Fruit fly (Drosophila melanogaster) whole organism, embryonic: Measurements from ENCODE around the gene Snr1.

Experiments
- Abd-B ChIP-seq: fragments of 200-800 bp; sonication (Bioruptor generic); optimal IDR thresholded peaks from 2 replicates; lab custom pipeline; 2018; ENCODE audit warnings: missing biosample characterization, mild to moderate bottlenecking, missing genetic modification characterization, moderate library complexity
- Adf1 ChIP-seq: fragments of 200-800 bp; sonication (Bioruptor generic); IDR thresholded peaks from 2 replicates; pipeline ENCODE4 v1.3.6; 2022; ENCODE audit warnings: missing biosample characterization, missing genetic modification characterization
- Blimp-1 ChIP-seq: fragments of 200-800 bp; sonication (Bioruptor generic); optimal IDR thresholded peaks from 3 replicates; lab custom pipeline; 2018; ENCODE audit warnings: missing biosample characterization, missing genetic modification characterization, mild to moderate bottlenecking, moderate library complexity, missing genetic modification reagents
- CG10543 ChIP-seq: fragments of 200-800 bp; sonication (Bioruptor generic); optimal IDR thresholded peaks from 3 replicates; lab custom pipeline; 2017; ENCODE audit warnings: missing biosample characterization, mild to moderate bottlenecking, missing genetic modification characterization, moderate library complexity
- CG10654 ChIP-seq: fragments of 200-800 bp; sonication (Bioruptor generic); optimal IDR thresholded peaks from 2 replicates; lab custom pipeline; 2016; ENCODE audit warnings: missing biosample characterization, missing genetic modification characterization
- CG12219 ChIP-seq: fragments of 200-800 bp; sonication (Bioruptor generic); optimal IDR thresholded peaks from 3 replicates; lab custom pipeline; 2018; ENCODE audit warnings: missing biosample characterization, mild to moderate bottlenecking, missing genetic modification characterization
- CG12391 ChIP-seq: fragments of 200-800 bp; sonication (Bioruptor generic); optimal IDR thresholded peaks from 3 replicates; lab custom pipeline; 2018; ENCODE audit warnings: missing biosample characterization, mild to moderate bottlenecking, missing genetic modification characterization, moderate library complexity
- CG13123 ChIP-seq: fragments of 200-800 bp; sonication (Bioruptor generic); optimal IDR thresholded peaks from 2 replicates; lab custom pipeline; 2016; ENCODE audit warnings: missing biosample characterization, missing genetic modification characterization
- CG13424 ChIP-seq: fragments of 200-800 bp; sonication (Bioruptor generic); optimal IDR thresholded peaks from 2 replicates; lab custom pipeline; 2019; ENCODE audit warnings: missing biosample characterization, mild to moderate bottlenecking, missing genetic modification characterization, moderate library complexity
- CG14667 ChIP-seq: fragments of 200-800 bp; sonication (Bioruptor generic); IDR thresholded peaks from 2 replicates; pipeline ENCODE4 v1.3.6; 2022; ENCODE audit warnings: missing biosample characterization, missing genetic modification characterization
- CG15269 ChIP-seq: fragments of 200-800 bp; sonication (Bioruptor generic); optimal IDR thresholded peaks from 2 replicates; lab custom pipeline; 2018; ENCODE audit warnings: missing biosample characterization, mild to moderate bottlenecking, missing genetic modification characterization, moderate library complexity
- CG17359 ChIP-seq: fragments of 200-800 bp; sonication (Bioruptor generic); optimal IDR thresholded peaks from 3 replicates; lab custom pipeline; 2018; ENCODE audit warnings: missing biosample characterization, mild to moderate bottlenecking, missing genetic modification characterization, moderate library complexity
- CG18619 ChIP-seq: fragments of 200-800 bp; sonication (Bioruptor generic); optimal IDR thresholded peaks from 3 replicates; lab custom pipeline; 2017; ENCODE audit warnings: missing biosample characterization, mild to moderate bottlenecking, missing genetic modification characterization
- CG18764 ChIP-seq: fragments of 200-800 bp; sonication (Bioruptor generic); optimal IDR thresholded peaks from 3 replicates; lab custom pipeline; 2016; ENCODE audit warnings: missing biosample characterization, missing genetic modification characterization
- CG2678 ChIP-seq: fragments of 200-800 bp; sonication (Bioruptor generic); optimal IDR thresholded peaks from 3 replicates; lab custom pipeline; 2019; ENCODE audit warnings: missing biosample characterization, mild to moderate bottlenecking, missing genetic modification characterization, moderate library complexity
- CG2875 ChIP-seq: fragments of 200-800 bp; sonication (Bioruptor generic); optimal IDR thresholded peaks from 2 replicates; lab custom pipeline; 2017; ENCODE audit warnings: missing biosample characterization, mild to moderate bottlenecking, missing genetic modification characterization, missing genetic modification reagents
- CG3065 ChIP-seq: fragments of 200-800 bp; sonication (Bioruptor generic); optimal IDR thresholded peaks from 2 replicates; lab custom pipeline; 2016; ENCODE audit warnings: missing biosample characterization, missing genetic modification characterization
- CG32767 ChIP-seq: fragments of 200-800 bp; sonication (Bioruptor generic); IDR thresholded peaks from 2 replicates; pipeline ENCODE4 v1.3.6; 2022; ENCODE audit warnings: missing biosample characterization, missing genetic modification characterization
- CG3281 ChIP-seq: fragments of 200-800 bp; sonication (Bioruptor generic); optimal IDR thresholded peaks from 3 replicates; lab custom pipeline; 2017; ENCODE audit warnings: missing biosample characterization, mild to moderate bottlenecking, missing genetic modification characterization
- CG34376 ChIP-seq: fragments of 200-800 bp; sonication (Bioruptor generic); optimal IDR thresholded peaks from 2 replicates; lab custom pipeline; 2018; ENCODE audit warnings: missing biosample characterization, mild to moderate bottlenecking, missing genetic modification characterization
- CG3838 ChIP-seq: fragments of 200-800 bp; sonication (Bioruptor generic); optimal IDR thresholded peaks from 3 replicates; lab custom pipeline; 2016; ENCODE audit warnings: missing biosample characterization, missing genetic modification characterization
- CG5245 ChIP-seq: fragments of 200-800 bp; sonication (Bioruptor generic); optimal IDR thresholded peaks from 3 replicates; lab custom pipeline; 2016; ENCODE audit warnings: missing biosample characterization, missing genetic modification characterization
- CG6813 ChIP-seq: fragments of 200-800 bp; sonication (Bioruptor generic); optimal IDR thresholded peaks from 2 replicates; lab custom pipeline; 2017; ENCODE audit warnings: missing biosample characterization, missing genetic modification characterization, mild to moderate bottlenecking, moderate library complexity, missing genetic modification reagents
- CG9797 ChIP-seq: fragments of 200-800 bp; sonication (Bioruptor generic); optimal IDR thresholded peaks from 3 replicates; lab custom pipeline; 2018; ENCODE audit warnings: missing biosample characterization, mild to moderate bottlenecking, missing genetic modification characterization
- CG9932 ChIP-seq: fragments of 200-800 bp; sonication (Bioruptor generic); IDR thresholded peaks from 2 replicates; pipeline ENCODE4 v1.3.6; 2022; ENCODE audit warnings: missing biosample characterization, missing genetic modification characterization
- CoRest ChIP-seq: fragments of 200-800 bp; sonication (Bioruptor generic); optimal IDR thresholded peaks from 3 replicates; lab custom pipeline; 2018; ENCODE audit warnings: missing biosample characterization, mild to moderate bottlenecking, missing genetic modification characterization, moderate library complexity
- D19B ChIP-seq: fragments of 200-800 bp; sonication (Bioruptor generic); optimal IDR thresholded peaks from 2 replicates; lab custom pipeline; 2017; ENCODE audit warnings: missing biosample characterization, mild to moderate bottlenecking, missing genetic modification characterization
- Dad ChIP-seq: fragments of 200-800 bp; sonication (Bioruptor generic); optimal IDR thresholded peaks from 3 replicates; lab custom pipeline; 2016; ENCODE audit warnings: missing biosample characterization, missing genetic modification characterization
- Dfd ChIP-seq, 2 experiments: fragments of >200 bp; optimal IDR thresholded peaks; 2 replicates each; lab custom pipeline; 2017; ENCODE audit warnings: missing biosample characterization in 2 of 2, missing genetic modification characterization in 2 of 2
- Gsc ChIP-seq: fragments of 200-800 bp; sonication (Bioruptor generic); IDR thresholded peaks from 2 replicates; pipeline ENCODE4 v1.3.6; 2022; ENCODE audit warnings: missing biosample characterization, missing genetic modification characterization
- HHEX ChIP-seq: fragments of 200-800 bp; sonication (Bioruptor generic); optimal IDR thresholded peaks from 3 replicates; lab custom pipeline; 2017; ENCODE audit warnings: missing biosample characterization, mild to moderate bottlenecking, missing genetic modification characterization, missing genetic modification reagents
- Lhr ChIP-seq: fragments of 200-800 bp; sonication (Bioruptor generic); optimal IDR thresholded peaks from 3 replicates; lab custom pipeline; 2017; ENCODE audit warnings: mild to moderate bottlenecking, missing biosample characterization, missing genetic modification reagents, missing genetic modification characterization
- NK7.1 ChIP-seq: fragments of 200-800 bp; sonication (Bioruptor generic); optimal IDR thresholded peaks from 3 replicates; lab custom pipeline; 2016; ENCODE audit warnings: missing biosample characterization, missing genetic modification characterization
- Optix ChIP-seq: fragments of 200-800 bp; sonication (Bioruptor generic); IDR thresholded peaks from 3 replicates; pipeline ENCODE4 v1.3.6; 2022; ENCODE audit warnings: missing biosample characterization, missing genetic modification characterization
- Ssrp ChIP-seq: fragments of 200-800 bp; sonication (Bioruptor generic); optimal IDR thresholded peaks from 2 replicates; lab custom pipeline; 2018; ENCODE audit warnings: missing biosample characterization, mild to moderate bottlenecking, missing genetic modification characterization, moderate library complexity
- abd-A ChIP-seq: fragments of 200-800 bp; sonication (Bioruptor generic); optimal IDR thresholded peaks from 3 replicates; lab custom pipeline; 2019; ENCODE audit warnings: missing biosample characterization, mild to moderate bottlenecking, missing genetic modification characterization, moderate library complexity
- ap ChIP-seq: fragments of 200-800 bp; sonication (Bioruptor generic); IDR thresholded peaks from 2 replicates; pipeline ENCODE4 v1.3.6; 2022; ENCODE audit warnings: missing biosample characterization, missing genetic modification characterization
- bab2 ChIP-seq: fragments of 200-800 bp; sonication (Bioruptor generic); optimal IDR thresholded peaks from 2 replicates; lab custom pipeline; 2016; ENCODE audit warnings: missing biosample characterization, missing genetic modification characterization
- cad ChIP-seq: fragments of >200 bp; optimal IDR thresholded peaks from 2 replicates; lab custom pipeline; 2017; ENCODE audit warnings: missing biosample characterization, missing genetic modification characterization
- dati ChIP-seq: fragments of 200-800 bp; sonication (Bioruptor generic); IDR thresholded peaks from 2 replicates; pipeline ENCODE4 v1.3.6; 2022; ENCODE audit warnings: missing biosample characterization, missing genetic modification characterization
- dm ChIP-seq: fragments of 200-800 bp; sonication (Bioruptor generic); optimal IDR thresholded peaks from 3 replicates; lab custom pipeline; 2016; ENCODE audit warnings: missing biosample characterization, missing genetic modification characterization
- fd3F ChIP-seq: fragments of 200-800 bp; sonication (Bioruptor generic); optimal IDR thresholded peaks from 2 replicates; lab custom pipeline; 2018; ENCODE audit warnings: missing biosample characterization, mild to moderate bottlenecking, missing genetic modification characterization, moderate library complexity
- jing ChIP-seq: fragments of 200-800 bp; sonication (Bioruptor generic); optimal IDR thresholded peaks from 2 replicates; lab custom pipeline; 2018; ENCODE audit warnings: missing biosample characterization, mild to moderate bottlenecking, missing genetic modification characterization
- ken ChIP-seq: fragments of 200-800 bp; sonication (Bioruptor generic); IDR thresholded peaks from 3 replicates; pipeline ENCODE4 v1.3.6; 2022; ENCODE audit warnings: missing biosample characterization, missing genetic modification characterization
- mld ChIP-seq: fragments of 200-800 bp; sonication (Bioruptor generic); IDR thresholded peaks from 3 replicates; pipeline ENCODE4 v1.3.6; 2022; ENCODE audit warnings: missing biosample characterization, missing genetic modification characterization; ENCODE audit not compliant: partially characterized antibody
- onecut ChIP-seq: fragments of 200-800 bp; sonication (Bioruptor generic); IDR thresholded peaks from 2 replicates; pipeline ENCODE4 v1.3.6; 2022; ENCODE audit warnings: missing biosample characterization, missing genetic modification characterization
- otp ChIP-seq: fragments of 200-800 bp; sonication (Bioruptor generic); IDR thresholded peaks from 3 replicates; pipeline ENCODE4, ENCODE4 v1.3.6; 2022; ENCODE audit warnings: missing biosample characterization, missing genetic modification characterization
- repo ChIP-seq: fragments of 200-800 bp; sonication (Bioruptor generic); optimal IDR thresholded peaks from 2 replicates; lab custom pipeline; 2016; ENCODE audit warnings: missing biosample characterization, missing genetic modification characterization
- seq ChIP-seq: fragments of 200-800 bp; sonication (Bioruptor generic); IDR thresholded peaks from 2 replicates; pipeline ENCODE4 v1.3.6; 2022; ENCODE audit warnings: missing biosample characterization, missing genetic modification characterization
- shn ChIP-seq: fragments of 200-800 bp; sonication (Bioruptor generic); optimal IDR thresholded peaks from 3 replicates; lab custom pipeline; 2016; ENCODE audit warnings: missing biosample characterization, missing genetic modification characterization
- wdn ChIP-seq: fragments of 200-800 bp; sonication (Bioruptor generic); IDR thresholded peaks from 2 replicates; pipeline ENCODE4 v1.3.6; 2022; ENCODE audit warnings: missing biosample characterization, missing genetic modification characterization

Gene Snr1

dm6 chr3R:5485295-5485718 lies 14.6 kb downstream of the Snr1 start, which contains the start of gene CG31550 (continued):
- 0 out of 2 replicates have a peak, but pooled peaks have one; percentile 30 for TF ChIP-seq onecut (GFP tag; lab: Robert Waterston, UW)
- peak; percentile 57 for TF ChIP-seq CG18764 (GFP tag; lab: Kevin White, UChicago)
- TF ChIP-seq wdn: peak; percentile 60
- peak; percentile 82 for TF ChIP-seq CG2678 (tag; lab: Kevin White, UChicago)
- TF ChIP-seq dm (GFP tag; lab: Kevin White, UChicago): peak; percentile 34
- no peak for TF ChIP-seq CG34376
- TF ChIP-seq CG2875: no peak
- TF ChIP-seq Dad (GFP tag; lab: Kevin White, UChicago): peak; percentile 54
- TF ChIP-seq D19B: peak; percentile 45
- no peak for TF ChIP-seq CG3065 (GFP tag; lab: Kevin White, UChicago)
- peak; percentile 51; the same call in 1 of the 2 replicates for TF ChIP-seq seq (GFP tag; lab: Robert Waterston, UW)
- no peak for TF ChIP-seq mld (GFP tag; lab: Robert Waterston, UW)
- peak; percentile 40 for TF ChIP-seq HHEX (GFP tag; lab: Kevin White, UChicago)
- peak; percentile 45 for TF ChIP-seq shn (GFP tag; lab: Kevin White, UChicago)
- peak; percentile 84 for TF ChIP-seq CoRest (tag; lab: Kevin White, UChicago)
- peak; percentile 77 for TF ChIP-seq CG13424 (tag; lab: Kevin White, UChicago)
- TF ChIP-seq CG9932: peak; percentile 90
- peak; percentile 43 for TF ChIP-seq Lhr (GFP tag; lab: Kevin White, UChicago)
- TF ChIP-seq Ssrp: peak; percentile 75
- no peak for TF ChIP-seq jing
- peak; percentile 57; the same call in 1 of the 2 replicates for TF ChIP-seq CG32767
- TF ChIP-seq CG10654 (GFP tag; lab: Kevin White, UChicago): peak; percentile 64
- TF ChIP-seq Dfd (GFP tag; optimal IDR thresholded peaks at IDR 0.05; lab: Kevin White, UChicago): no peak
- no peak for TF ChIP-seq repo (GFP tag; lab: Kevin White, UChicago)
- TF ChIP-seq NK7.1 (GFP tag; lab: Kevin White, UChicago): no peak
- TF ChIP-seq ap (GFP tag; lab: Robert Waterston, UW): peak; percentile 68
- no peak for TF ChIP-seq abd-A (tag; lab: Kevin White, UChicago)
- TF ChIP-seq CG15269: peak; percentile 76
- TF ChIP-seq CG12219: no peak
- peak; percentile 82 for TF ChIP-seq CG12391
- peak; percentile 74 for TF ChIP-seq Abd-B (GFP tag; lab: Kevin White, UChicago)
- peak; percentile 66 for TF ChIP-seq fd3F (GFP tag; lab: Kevin White, UChicago)
- peak; percentile 46 for TF ChIP-seq bab2 (GFP tag; lab: Kevin White, UChicago)
- TF ChIP-seq CG3838 (GFP tag; lab: Kevin White, UChicago): no peak
- no peak for TF ChIP-seq dati (GFP tag; lab: Robert Waterston, UW)
- TF ChIP-seq CG9797: peak; percentile 39
- TF ChIP-seq Adf1 (GFP tag; lab: Robert Waterston, UW): no peak
- peak; percentile 72 for TF ChIP-seq CG17359
- TF ChIP-seq cad (GFP tag; lab: Kevin White, UChicago): no peak
- TF ChIP-seq Optix: no peak
- TF ChIP-seq Gsc (GFP tag; lab: Robert Waterston, UW): no peak
- peak; percentile 39 for TF ChIP-seq CG13123 (GFP tag; lab: Kevin White, UChicago)
- peak; percentile 73 for TF ChIP-seq CG14667 (GFP tag; lab: Robert Waterston, UW)
- TF ChIP-seq CG18619 (GFP tag; lab: Kevin White, UChicago): peak; percentile 43
- TF ChIP-seq ken (GFP tag; lab: Robert Waterston, UW): peak; percentile 87
- TF ChIP-seq Blimp-1: no peak
- no peak for TF ChIP-seq CG5245 (GFP tag; lab: Kevin White, UChicago)
- TF ChIP-seq CG3281 (GFP tag; lab: Kevin White, UChicago): peak; percentile 52
- TF ChIP-seq otp (GFP tag; lab: Robert Waterston, UW): no peak
- TF ChIP-seq CG10543 (GFP tag; lab: Kevin White, UChicago): peak; percentile 36
- no peak for TF ChIP-seq CG6813 (GFP tag; lab: Kevin White, UChicago)
